Worm (Caenorhabditis elegans): ENCODE results near the gene selt-1.2.

The selt-1.2 gene

DNA sequence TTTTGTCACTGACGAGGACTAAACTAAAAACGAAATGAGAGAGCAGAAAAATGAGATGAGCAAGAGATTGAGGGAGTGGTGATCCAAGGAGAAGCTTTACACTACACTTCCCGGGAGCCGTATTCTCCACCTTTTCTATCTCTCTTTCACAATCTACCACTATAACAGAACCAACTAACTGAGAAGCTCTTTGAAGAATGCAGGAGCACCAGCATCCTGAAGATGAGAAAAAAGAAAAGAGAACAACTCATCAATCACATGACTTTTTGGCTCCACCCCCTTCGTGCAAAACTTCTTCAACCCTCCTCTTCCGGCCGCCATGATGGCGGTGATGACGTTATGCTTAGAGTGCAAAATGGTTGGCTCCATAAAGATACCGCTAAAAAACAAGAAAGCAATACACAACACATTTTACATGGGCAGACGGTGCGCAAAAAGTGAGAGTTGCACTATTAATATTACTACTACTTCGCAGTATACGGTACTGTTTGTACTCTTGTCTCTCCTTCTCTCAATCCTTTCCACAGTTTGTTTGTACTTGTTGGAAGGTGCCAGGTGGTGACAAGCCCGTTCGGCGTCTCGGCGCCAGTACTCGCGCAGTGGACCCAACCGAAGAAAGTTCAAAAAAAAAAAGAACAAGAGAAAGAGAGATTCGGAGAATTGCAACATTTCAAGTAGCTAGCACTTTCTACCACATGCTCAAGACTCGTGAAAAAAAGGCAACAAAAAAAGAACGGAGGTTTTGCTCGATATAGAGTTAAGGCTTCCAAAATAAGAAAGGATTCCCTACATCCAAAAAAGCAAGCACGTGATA is 27.9 kb downstream of the selt-1.2 start:
- TF ChIP-seq mep-1 (tag; optimal IDR thresholded peaks at IDR 0.05) = no peak
- no peak for TF ChIP-seq egl-27 (tag; optimal IDR thresholded peaks at IDR 0.05)
- TF ChIP-seq ceh-88 (GFP tag; IDR thresholded peaks at IDR 0.05) = no peak
- peak in 1 of 2 experiments; percentile 10 for TF ChIP-seq lin-35 (GFP tag; optimal IDR thresholded peaks at IDR 0.05)
- TF ChIP-seq vab-15 (tag; optimal IDR thresholded peaks at IDR 0.05) = no peak
- TF ChIP-seq fkh-10 (GFP tag; optimal IDR thresholded peaks at IDR 0.05) = no peak
- TF ChIP-seq hlh-17 (GFP tag; optimal IDR thresholded peaks at IDR 0.05; ENCODE audit: borderline replicate concordance) = no peak
- TF ChIP-seq nhr-20 (tag; optimal IDR thresholded peaks at IDR 0.05) = no peak
- no peak for TF ChIP-seq nhr-28 (tag; optimal IDR thresholded peaks at IDR 0.05)
- no peak for TF ChIP-seq zag-1 (tag; optimal IDR thresholded peaks at IDR 0.05)
- peak; percentile 16 for TF ChIP-seq ama-1 (optimal IDR thresholded peaks at IDR 0.05)
- TF ChIP-seq unc-86 (tag; optimal IDR thresholded peaks at IDR 0.05) = no peak
- peak; percentile 40 for TF ChIP-seq unc-130 (tag; optimal IDR thresholded peaks at IDR 0.05)
- TF ChIP-seq ceh-82 (tag; optimal IDR thresholded peaks at IDR 0.05) = no peak
- peak; percentile 8 for TF ChIP-seq fkh-8 (tag; optimal IDR thresholded peaks at IDR 0.05)
- TF ChIP-seq unc-98 (GFP tag; IDR thresholded peaks at IDR 0.05) = no peak
- TF ChIP-seq ces-1 (GFP tag; optimal IDR thresholded peaks at IDR 0.05) = no peak
- peak; percentile 6 for TF ChIP-seq skn-1 (tag; optimal IDR thresholded peaks at IDR 0.05)
- no peak for TF ChIP-seq mef-2 (tag; optimal IDR thresholded peaks at IDR 0.05)
- TF ChIP-seq egl-13 (tag; optimal IDR thresholded peaks at IDR 0.05) = peak; percentile 31
- no peak for TF ChIP-seq snpc-4 (tag; optimal IDR thresholded peaks at IDR 0.05)
- TF ChIP-seq snu-23 (GFP tag; optimal IDR thresholded peaks at IDR 0.05) = peak; percentile 21
- no peak for TF ChIP-seq ceh-8 (GFP tag; optimal IDR thresholded peaks at IDR 0.05)
- TF ChIP-seq ceh-90 (tag; optimal IDR thresholded peaks at IDR 0.05) = no peak
- peak in 1 of 2 experiments; percentile 44 for TF ChIP-seq lsy-2 (tag; optimal IDR thresholded peaks at IDR 0.05)
- no peak for TF ChIP-seq nhr-237 (tag; optimal IDR thresholded peaks at IDR 0.05)
- peak; percentile 52 for TF ChIP-seq nhr-19 (GFP tag; conservative IDR thresholded peaks at IDR 0.05)
- no peak for TF ChIP-seq pag-3 (tag; optimal IDR thresholded peaks at IDR 0.05; ENCODE audit: borderline replicate concordance, insufficient read depth)
- TF ChIP-seq hlh-4 (tag; optimal IDR thresholded peaks at IDR 0.05) = no peak
- TF ChIP-seq nhr-47 (tag; optimal IDR thresholded peaks at IDR 0.05) = peak; percentile 25
- TF ChIP-seq nhr-85 (tag) = no peak
- TF ChIP-seq grh-1 (GFP tag; IDR thresholded peaks at IDR 0.05) = no peak
- peak; percentile 31 for TF ChIP-seq C16A3.4 (tag; optimal IDR thresholded peaks at IDR 0.05)
- peak; percentile 12 for TF ChIP-seq sup-37 (GFP tag; optimal IDR thresholded peaks at IDR 0.05)
- no peak for TF ChIP-seq aly-2 (tag; optimal IDR thresholded peaks at IDR 0.05)
- TF ChIP-seq efl-1 (optimal IDR thresholded peaks at IDR 0.05) = no peak
- peak in 1 of 2 experiments; percentile 59 for TF ChIP-seq efl-1 (GFP tag; optimal IDR thresholded peaks at IDR 0.05 in 1 of 2)
- TF ChIP-seq mdl-1 (tag; optimal IDR thresholded peaks at IDR 0.05) = peak in 1 of 2 experiments; percentile 24
- peak; percentile 82 for TF ChIP-seq rnt-1 (tag; optimal IDR thresholded peaks at IDR 0.05)
- no peak for TF ChIP-seq ztf-11 (tag; optimal IDR thresholded peaks at IDR 0.05)
- no peak for TF ChIP-seq nhr-76 (tag; optimal IDR thresholded peaks at IDR 0.05)
- TF ChIP-seq unc-30 (tag; optimal IDR thresholded peaks at IDR 0.05) = no peak
- no peak for TF ChIP-seq aha-1 (tag; optimal IDR thresholded peaks at IDR 0.05)
- no peak for TF ChIP-seq efl-3 (GFP tag; optimal IDR thresholded peaks at IDR 0.05)
- TF ChIP-seq elt-3 (tag; optimal IDR thresholded peaks at IDR 0.05) = no peak
- no peak for TF ChIP-seq C04F5.9 (tag; optimal IDR thresholded peaks at IDR 0.05)
- TF ChIP-seq dsc-1 (tag; optimal IDR thresholded peaks at IDR 0.05) = peak; percentile 24
- TF ChIP-seq nhr-11 (tag; optimal IDR thresholded peaks at IDR 0.05) = no peak
- no peak for TF ChIP-seq irx-1 (tag; optimal IDR thresholded peaks at IDR 0.05)
- no peak for TF ChIP-seq nhr-12 (tag; optimal IDR thresholded peaks at IDR 0.05)
- TF ChIP-seq jun-1 (tag; optimal IDR thresholded peaks at IDR 0.05) = no peak
- no peak for TF ChIP-seq blmp-1 (tag; optimal IDR thresholded peaks at IDR 0.05)
- no peak for TF ChIP-seq lin-15B (tag; optimal IDR thresholded peaks at IDR 0.05)

Data from whole organism, L1 larva.